Fruit fly (Drosophila melanogaster) whole organism, embryonic: ENCODE results near the gene Trhn.

Source experiments
- CG11456 ChIP-seq: fragments of 200-800 bp; sonication (Bioruptor generic); IDR thresholded peaks from 3 replicates; pipeline ENCODE4 v1.3.6; 2022; ENCODE audit warnings: missing biosample characterization, missing genetic modification characterization
- CG11504 ChIP-seq: fragments of 200-800 bp; sonication (Bioruptor generic); optimal IDR thresholded peaks from 3 replicates; lab custom pipeline; 2019; ENCODE audit warnings: missing biosample characterization, mild to moderate bottlenecking, missing genetic modification characterization, moderate library complexity
- CG12071 ChIP-seq: fragments of 200-800 bp; sonication (Bioruptor generic); optimal IDR thresholded peaks from 3 replicates; lab custom pipeline; 2018; ENCODE audit warnings: missing biosample characterization, mild to moderate bottlenecking, missing genetic modification characterization
- CG12219 ChIP-seq: fragments of 200-800 bp; sonication (Bioruptor generic); optimal IDR thresholded peaks from 3 replicates; lab custom pipeline; 2018; ENCODE audit warnings: missing biosample characterization, mild to moderate bottlenecking, missing genetic modification characterization
- CG12769 ChIP-seq: fragments of 200-800 bp; sonication (Bioruptor generic); optimal IDR thresholded peaks from 2 replicates; lab custom pipeline; 2019; ENCODE audit warnings: missing biosample characterization, mild to moderate bottlenecking, missing genetic modification characterization, moderate library complexity
- CG14441 ChIP-seq: fragments of 200-800 bp; sonication (Bioruptor generic); IDR thresholded peaks from 2 replicates; pipeline ENCODE4 v1.3.6; 2022; ENCODE audit warnings: missing biosample characterization, missing genetic modification characterization
- CG15011 ChIP-seq: fragments of 200-800 bp; sonication (Bioruptor generic); optimal IDR thresholded peaks from 3 replicates; lab custom pipeline; 2018; ENCODE audit warnings: missing biosample characterization, mild to moderate bottlenecking, missing genetic modification characterization
- CG15696 ChIP-seq: fragments of 200-800 bp; sonication (Bioruptor generic); optimal IDR thresholded peaks from 2 replicates; lab custom pipeline; 2019; ENCODE audit warnings: missing biosample characterization, mild to moderate bottlenecking, missing genetic modification characterization, moderate library complexity
- CG17385 ChIP-seq: fragments of 200-800 bp; sonication (Bioruptor generic); optimal IDR thresholded peaks from 3 replicates; lab custom pipeline; 2018; ENCODE audit warnings: missing biosample characterization, mild to moderate bottlenecking, missing genetic modification characterization
- CG18262 ChIP-seq: fragments of 200-800 bp; optimal IDR thresholded peaks from 3 replicates; lab custom pipeline; 2019; ENCODE audit warnings: missing biosample characterization, mild to moderate bottlenecking, missing genetic modification characterization, moderate library complexity
- CG18599 ChIP-seq: fragments of 200-800 bp; sonication (Bioruptor generic); optimal IDR thresholded peaks from 3 replicates; lab custom pipeline; 2017; ENCODE audit warnings: missing biosample characterization, missing genetic modification characterization, mild to moderate bottlenecking, moderate library complexity, missing genetic modification reagents
- CG2199 ChIP-seq: fragments of 200-800 bp; sonication (Bioruptor generic); IDR thresholded peaks from 3 replicates; pipeline ENCODE4 v1.3.6; 2022; ENCODE audit warnings: missing biosample characterization, missing genetic modification characterization
- CG2202 ChIP-seq: fragments of 200-800 bp; sonication (Bioruptor generic); optimal IDR thresholded peaks from 2 replicates; lab custom pipeline; 2018; ENCODE audit warnings: missing biosample characterization, mild to moderate bottlenecking, missing genetic modification characterization
- CG2889 ChIP-seq: fragments of 200-800 bp; sonication (Bioruptor generic); IDR thresholded peaks from 3 replicates; pipeline ENCODE4 v1.3.6; 2022; ENCODE audit warnings: missing biosample characterization, missing genetic modification characterization
- CG30403 ChIP-seq: fragments of 200-800 bp; sonication (Bioruptor generic); optimal IDR thresholded peaks from 3 replicates; lab custom pipeline; 2016; ENCODE audit warnings: missing biosample characterization, missing genetic modification characterization
- CG31365 ChIP-seq: fragments of 200-800 bp; sonication (Bioruptor generic); optimal IDR thresholded peaks from 2 replicates; lab custom pipeline; 2018; ENCODE audit warnings: missing biosample characterization, mild to moderate bottlenecking, missing genetic modification characterization
- CG33213 ChIP-seq: fragments of 200-800 bp; sonication (Bioruptor generic); optimal IDR thresholded peaks from 3 replicates; lab custom pipeline; 2016; ENCODE audit warnings: missing biosample characterization, missing genetic modification characterization
- CG4424 ChIP-seq: fragments of 200-800 bp; sonication (Bioruptor generic); optimal IDR thresholded peaks from 3 replicates; lab custom pipeline; 2016; ENCODE audit warnings: missing biosample characterization, missing genetic modification characterization
- CG7963 ChIP-seq: fragments of 200-800 bp; sonication (Bioruptor generic); IDR thresholded peaks from 3 replicates; pipeline ENCODE4 v1.3.6; 2022; ENCODE audit warnings: missing biosample characterization, missing genetic modification characterization; ENCODE audit not compliant: partially characterized antibody
- CG8290 ChIP-seq, 3 experiments: fragments of 200-800 bp; sonication (Bioruptor generic); optimal IDR thresholded peaks; 2 replicates each; lab custom pipeline; 2016 to 2019; ENCODE audit warnings: missing biosample characterization in 3 of 3, missing genetic modification characterization in 3 of 3, mild to moderate bottlenecking in 2 of 3, moderate library complexity in 1 of 3
- CG9437 ChIP-seq: fragments of 200-800 bp; sonication (Bioruptor generic); optimal IDR thresholded peaks from 2 replicates; lab custom pipeline; 2018; ENCODE audit warnings: missing biosample characterization, mild to moderate bottlenecking, missing genetic modification characterization
- CoRest ChIP-seq: fragments of 200-800 bp; sonication (Bioruptor generic); optimal IDR thresholded peaks from 3 replicates; lab custom pipeline; 2018; ENCODE audit warnings: missing biosample characterization, mild to moderate bottlenecking, missing genetic modification characterization, moderate library complexity
- D19A ChIP-seq: fragments of 200-800 bp; optimal IDR thresholded peaks from 3 replicates; lab custom pipeline; 2019; ENCODE audit warnings: missing biosample characterization, mild to moderate bottlenecking, missing genetic modification characterization, moderate library complexity
- Gug ChIP-seq: fragments of 200-800 bp; sonication (Bioruptor generic); IDR thresholded peaks from 4 replicates; pipeline ENCODE4 v1.3.6; 2022; ENCODE audit warnings: missing biosample characterization, missing genetic modification characterization
- H15 ChIP-seq: fragments of 200-800 bp; sonication (Bioruptor generic); IDR thresholded peaks from 3 replicates; pipeline ENCODE4 v1.3.6; 2022; ENCODE audit warnings: missing biosample characterization, missing genetic modification characterization
- MTF-1 ChIP-seq: fragments of 200-800 bp; sonication (Bioruptor generic); optimal IDR thresholded peaks from 2 replicates; lab custom pipeline; 2018; ENCODE audit warnings: missing biosample characterization, mild to moderate bottlenecking, missing genetic modification characterization, borderline replicate concordance
- Med ChIP-seq: fragments of 200-800 bp; sonication (Bioruptor generic); peaks from one replicate; lab custom pipeline; 2016; ENCODE audit warnings: missing biosample characterization, missing genetic modification characterization, mild to moderate bottlenecking, inconsistent platforms, moderate library complexity
- Optix ChIP-seq: fragments of 200-800 bp; sonication (Bioruptor generic); IDR thresholded peaks from 3 replicates; pipeline ENCODE4 v1.3.6; 2022; ENCODE audit warnings: missing biosample characterization, missing genetic modification characterization
- Pdp1 ChIP-seq, 2 experiments: fragments of 200-800 bp; sonication (Bioruptor generic); optimal IDR thresholded peaks; 3 replicates each; lab custom pipeline; 2016; ENCODE audit warnings: missing biosample characterization in 2 of 2, missing genetic modification characterization in 2 of 2, mild to moderate bottlenecking in 1 of 2, moderate library complexity in 1 of 2
- Spps ChIP-seq: fragments of 200-800 bp; sonication (Bioruptor generic); optimal IDR thresholded peaks from 2 replicates; lab custom pipeline; 2018; ENCODE audit warnings: missing biosample characterization, mild to moderate bottlenecking, missing genetic modification characterization
- Xrp1 ChIP-seq: fragments of 200-800 bp; sonication (Bioruptor generic); IDR thresholded peaks from 2 replicates; pipeline ENCODE4 v1.3.6; 2022; ENCODE audit warnings: missing biosample characterization, missing genetic modification characterization
- bcd ChIP-seq: fragments of 200-800 bp; sonication (Bioruptor generic); optimal IDR thresholded peaks from 2 replicates; lab custom pipeline; 2017; ENCODE audit warnings: missing biosample characterization, mild to moderate bottlenecking, missing genetic modification characterization
- croc ChIP-seq: fragments of 200-800 bp; sonication (Bioruptor generic); conservative IDR thresholded peaks from 3 replicates; pipeline ENCODE4 v1.3.6; 2022; ENCODE audit warnings: missing biosample characterization, missing genetic modification characterization
- dmrt11E ChIP-seq: fragments of 200-800 bp; sonication (Bioruptor generic); optimal IDR thresholded peaks from 3 replicates; lab custom pipeline; 2018; ENCODE audit warnings: missing biosample characterization, mild to moderate bottlenecking, missing genetic modification characterization, moderate library complexity
- gcm ChIP-seq: fragments of 200-800 bp; sonication (Bioruptor generic); optimal IDR thresholded peaks from 2 replicates; lab custom pipeline; 2019; ENCODE audit warnings: missing biosample characterization, mild to moderate bottlenecking, missing genetic modification characterization, moderate library complexity
- gcm2 ChIP-seq: fragments of 200-800 bp; sonication (Bioruptor generic); optimal IDR thresholded peaks from 2 replicates; lab custom pipeline; 2016; ENCODE audit warnings: missing biosample characterization, missing genetic modification characterization
- jing ChIP-seq: fragments of 200-800 bp; sonication (Bioruptor generic); optimal IDR thresholded peaks from 2 replicates; lab custom pipeline; 2018; ENCODE audit warnings: missing biosample characterization, mild to moderate bottlenecking, missing genetic modification characterization
- mirr ChIP-seq: fragments of 200-800 bp; sonication (Bioruptor generic); optimal IDR thresholded peaks from 3 replicates; lab custom pipeline; 2018; ENCODE audit warnings: missing biosample characterization, mild to moderate bottlenecking, missing genetic modification characterization
- onecut ChIP-seq: fragments of 200-800 bp; sonication (Bioruptor generic); IDR thresholded peaks from 2 replicates; pipeline ENCODE4 v1.3.6; 2022; ENCODE audit warnings: missing biosample characterization, missing genetic modification characterization
- pho ChIP-seq: fragments of 200-800 bp; sonication (Bioruptor generic); optimal IDR thresholded peaks from 2 replicates; lab custom pipeline; 2016; ENCODE audit warnings: missing biosample characterization, missing genetic modification characterization
- phol ChIP-seq: fragments of 200-800 bp; sonication (Bioruptor generic); optimal IDR thresholded peaks from 3 replicates; lab custom pipeline; 2018; ENCODE audit warnings: missing biosample characterization, mild to moderate bottlenecking, missing genetic modification characterization, moderate library complexity
- prd ChIP-seq, 3 experiments: fragments of >200 bp in 2 of 3; fragments of 200-800 bp in 1 of 3; sonication (Bioruptor generic) in 1 of 3; optimal IDR thresholded peaks in 2 of 3; IDR thresholded peaks in 1 of 3; 2 replicates in 2 of 3; 3 replicates in 1 of 3; pipeline versions ENCODE4 v1.3.6 to Lab custom; 2017 to 2022; ENCODE audit warnings: missing biosample characterization in 1 of 3, missing genetic modification characterization in 1 of 3
- pros ChIP-seq: fragments of 200-800 bp; sonication (Bioruptor generic); optimal IDR thresholded peaks from 3 replicates; lab custom pipeline; 2019; ENCODE audit warnings: missing biosample characterization, mild to moderate bottlenecking, missing genetic modification characterization, moderate library complexity
- ranshi ChIP-seq: fragments of 200-800 bp; sonication (Bioruptor generic); IDR thresholded peaks from 2 replicates; pipeline ENCODE4 v1.3.6; 2022; ENCODE audit warnings: missing biosample characterization, missing genetic modification characterization
- rib ChIP-seq: fragments of 200-800 bp; sonication (Bioruptor generic); IDR thresholded peaks from 2 replicates; pipeline ENCODE4 v1.3.6; 2022; ENCODE audit warnings: missing biosample characterization, missing genetic modification characterization
- run ChIP-seq: fragments of 200-800 bp; sonication (Bioruptor generic); optimal IDR thresholded peaks from 3 replicates; lab custom pipeline; 2018; ENCODE audit warnings: missing biosample characterization, mild to moderate bottlenecking, missing genetic modification characterization
- sisA ChIP-seq: fragments of 200-800 bp; sonication (Bioruptor generic); IDR thresholded peaks from 2 replicates; pipeline ENCODE4 v1.3.6; 2022; ENCODE audit warnings: missing biosample characterization, missing genetic modification characterization
- slp2 ChIP-seq: fragments of 200-800 bp; sonication (Bioruptor generic); optimal IDR thresholded peaks from 2 replicates; lab custom pipeline; 2016; ENCODE audit warnings: missing biosample characterization, missing genetic modification characterization
- sna ChIP-seq: fragments of 200-800 bp; sonication (Bioruptor generic); IDR thresholded peaks from 2 replicates; pipeline ENCODE4 v1.3.6; 2022; ENCODE audit warnings: missing biosample characterization, missing genetic modification characterization; ENCODE audit not compliant: partially characterized antibody

Trhn gene

DNA sequence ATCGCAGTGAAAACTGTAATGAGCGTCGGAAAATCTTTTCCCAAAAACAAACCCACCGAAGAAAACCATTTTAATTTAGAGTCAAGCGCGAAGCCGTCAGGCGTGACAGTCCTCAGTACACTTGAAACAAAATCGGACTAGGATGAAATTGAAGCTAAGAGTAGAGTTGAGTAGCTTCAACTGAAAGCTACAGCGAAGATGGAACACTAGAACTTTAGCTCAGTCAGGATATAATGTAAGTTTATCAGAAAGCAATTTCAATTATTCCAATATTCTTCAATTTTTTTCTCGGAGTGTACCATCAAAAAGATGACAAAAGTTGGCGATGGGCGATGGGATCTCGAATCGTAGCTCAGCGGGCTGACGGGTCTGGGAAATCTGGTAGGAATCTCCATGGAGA, 23.5 kb upstream of the Trhn start (continued):
- TF ChIP-seq gcm (GFP tag; lab: Kevin White, UChicago) (peak; percentile 10), CG14441 (GFP tag; lab: Robert Waterston, UW) (0 out of 2 replicates have a peak, but pooled peaks have one; percentile 18), CG15011 (GFP tag; lab: Kevin White, UChicago) (peak; percentile 15), CG9437 (GFP tag; lab: Kevin White, UChicago) (no peak), Xrp1 (GFP tag; lab: Robert Waterston, UW) (peak; percentile 70), Spps (tag; lab: Kevin White, UChicago) (peak; percentile 21), pho (GFP tag; lab: Kevin White, UChicago) (no peak), mirr (GFP tag; lab: Kevin White, UChicago) (no peak), jing (GFP tag; lab: Kevin White, UChicago) (peak; percentile 28), CG2199 (GFP tag; lab: Robert Waterston, UW) (no peak), onecut (GFP tag; lab: Robert Waterston, UW) (peak; percentile 60), bcd (GFP tag; lab: Kevin White, UChicago) (peak; percentile 18), run (tag; lab: Kevin White, UChicago) (no peak), CG30403 (peak; percentile 45), phol (tag; lab: Kevin White, UChicago) (peak; percentile 66), Med (GFP tag; lab: Kevin White, UChicago) (peak; percentile 73), sisA (peak; percentile 65), Pdp1 (GFP tag; optimal IDR thresholded peaks at IDR 0.05; lab: Kevin White, UChicago) (peak; percentile 11 to 14), CG18599 (GFP tag; lab: Kevin White, UChicago) (peak; percentile 29), sna (GFP tag; lab: Robert Waterston, UW) (no peak), Optix (GFP tag; lab: Robert Waterston, UW) (no peak), CoRest (tag; lab: Kevin White, UChicago) (peak; percentile 38), rib (GFP tag; lab: Robert Waterston, UW) (no peak), CG17385 (GFP tag; lab: Kevin White, UChicago) (peak; percentile 32), CG11504 (tag; lab: Kevin White, UChicago) (peak; percentile 70), gcm2 (GFP tag; lab: Kevin White, UChicago) (no peak), CG11456 (no peak), CG33213 (GFP tag; lab: Kevin White, UChicago) (peak; percentile 33), prd (optimal IDR thresholded peaks at IDR 0.05; lab: Kevin White, UChicago) (no peak), prd (GFP tag; IDR thresholded peaks at IDR 0.05; lab: Robert Waterston, UW) (peak; percentile 73; the same call in 2 of the 3 replicates), CG15696 (tag; lab: Kevin White, UChicago) (peak; percentile 48), CG7963 (GFP tag; lab: Robert Waterston, UW) (no peak), slp2 (peak; percentile 10), CG12219 (peak; percentile 48), ranshi (GFP tag; lab: Robert Waterston, UW) (peak; percentile 55; the same call in 1 of the 2 replicates), CG2202 (tag; lab: Kevin White, UChicago) (no peak), H15 (GFP tag; lab: Robert Waterston, UW) (0 out of 3 replicates have a peak, but pooled peaks have one; percentile 37), D19A (tag; lab: Kevin White, UChicago) (peak; percentile 50), MTF-1 (GFP tag; lab: Kevin White, UChicago) (no peak), CG8290 (GFP tag; optimal IDR thresholded peaks at IDR 0.05; lab: Kevin White, UChicago) (no peak), CG8290 (tag; optimal IDR thresholded peaks at IDR 0.05; lab: Kevin White, UChicago) (peak in 1 of 2 experiments; percentile 45), CG12071 (GFP tag; lab: Kevin White, UChicago) (peak; percentile 4), CG4424 (peak; percentile 28), CG12769 (tag; lab: Kevin White, UChicago) (peak; percentile 32), CG2889 (no peak), dmrt11E (peak; percentile 36), croc (GFP tag; lab: Robert Waterston, UW) (0 out of 3 replicates have a peak, but pooled peaks have one; percentile 20), CG18262 (tag; lab: Kevin White, UChicago) (peak; percentile 59), pros (no peak), Gug (GFP tag; lab: Robert Waterston, UW) (no peak), CG31365 (tag; lab: Kevin White, UChicago) (no peak)
